Fruit fly (Drosophila melanogaster) whole organism, prepupa: ENCODE data around the gene CG3117.
A peak's percentile ranks its signal among the peaks of the same experiment; 100 is the strongest.

Experiments used
- Blimp-1 ChIP-seq: fragments of 200-800 bp; sonication (Bioruptor generic); optimal IDR thresholded peaks from 3 replicates; lab custom pipeline; 2017; ENCODE audit warnings: missing biosample characterization, missing genetic modification characterization, mild to moderate bottlenecking, moderate library complexity, missing genetic modification reagents
- CG10631 ChIP-seq: fragments of 200-800 bp; sonication (Bioruptor generic); optimal IDR thresholded peaks from 2 replicates; lab custom pipeline; 2016; ENCODE audit warnings: missing biosample characterization, missing genetic modification characterization
- CG11762 ChIP-seq: fragments of 200-800 bp; sonication (Bioruptor generic); optimal IDR thresholded peaks from 3 replicates; lab custom pipeline; 2016; ENCODE audit warnings: missing biosample characterization, missing genetic modification characterization; ENCODE audit not compliant: insufficient read depth
- CG15336 ChIP-seq: fragments of 200-800 bp; sonication (Bioruptor generic); IDR thresholded peaks from 2 replicates; pipeline ENCODE4 v1.3.6; 2022; ENCODE audit warnings: missing biosample characterization, missing genetic modification characterization
- CG16779 ChIP-seq: fragments of 200-800 bp; sonication (Bioruptor generic); optimal IDR thresholded peaks from 3 replicates; lab custom pipeline; 2017; ENCODE audit warnings: missing biosample characterization, mild to moderate bottlenecking, missing genetic modification characterization
- CG32006 ChIP-seq: fragments of 200-800 bp; sonication (Bioruptor generic); optimal IDR thresholded peaks from 3 replicates; lab custom pipeline; 2017; ENCODE audit warnings: missing biosample characterization, mild to moderate bottlenecking, missing genetic modification characterization
- CG3919 ChIP-seq: fragments of 200-800 bp; sonication (Bioruptor generic); optimal IDR thresholded peaks from 3 replicates; lab custom pipeline; 2016; ENCODE audit warnings: missing biosample characterization, missing genetic modification characterization
- CG4318 ChIP-seq: fragments of 200-800 bp; sonication (Bioruptor generic); optimal IDR thresholded peaks from 3 replicates; lab custom pipeline; 2017; ENCODE audit warnings: missing biosample characterization, mild to moderate bottlenecking, missing genetic modification characterization
- CG6163 ChIP-seq: fragments of 200-800 bp; sonication (Bioruptor generic); IDR thresholded peaks from 3 replicates; pipeline ENCODE4 v1.3.6; 2022; ENCODE audit warnings: missing biosample characterization, missing genetic modification characterization
- CG6276 ChIP-seq: fragments of 200-800 bp; sonication (Bioruptor generic); optimal IDR thresholded peaks from 2 replicates; lab custom pipeline; 2017; ENCODE audit warnings: missing biosample characterization, mild to moderate bottlenecking, missing genetic modification characterization
- CG6808 ChIP-seq: fragments of 200-800 bp; sonication (Bioruptor generic); optimal IDR thresholded peaks from 3 replicates; lab custom pipeline; 2017; ENCODE audit warnings: missing biosample characterization, missing genetic modification characterization, mild to moderate bottlenecking, moderate library complexity, missing genetic modification reagents
- CG6854 ChIP-seq: fragments of 200-800 bp; sonication (Bioruptor generic); optimal IDR thresholded peaks from 2 replicates; lab custom pipeline; 2017; ENCODE audit warnings: missing biosample characterization, mild to moderate bottlenecking, missing genetic modification characterization
- CG7368 ChIP-seq: fragments of 200-800 bp; sonication (Bioruptor generic); optimal IDR thresholded peaks from 3 replicates; lab custom pipeline; 2016; ENCODE audit warnings: missing biosample characterization, missing genetic modification characterization
- CG8119 ChIP-seq: fragments of 200-800 bp; sonication (Bioruptor generic); IDR thresholded peaks from 3 replicates; pipeline ENCODE4 v1.3.6; 2022; ENCODE audit warnings: missing biosample characterization, missing genetic modification characterization
- CG8319 ChIP-seq: fragments of 200-800 bp; sonication (Bioruptor generic); optimal IDR thresholded peaks from 3 replicates; lab custom pipeline; 2016; ENCODE audit warnings: missing biosample characterization, missing genetic modification characterization
- CG8632 ChIP-seq: fragments of 200-800 bp; sonication (Bioruptor generic); optimal IDR thresholded peaks from 3 replicates; lab custom pipeline; 2016; ENCODE audit warnings: missing biosample characterization, missing genetic modification characterization
- CG9139 ChIP-seq: fragments of 200-800 bp; sonication (Bioruptor generic); optimal IDR thresholded peaks from 3 replicates; lab custom pipeline; 2017; ENCODE audit warnings: missing biosample characterization, mild to moderate bottlenecking, missing genetic modification characterization
- Eip75B ChIP-seq: fragments of 200-800 bp; sonication (Bioruptor generic); optimal IDR thresholded peaks from 3 replicates; lab custom pipeline; 2016; ENCODE audit warnings: missing biosample characterization, missing genetic modification characterization
- Eip78C ChIP-seq: fragments of 200-800 bp; sonication (Bioruptor generic); peaks from one replicate; lab custom pipeline; 2016; ENCODE audit warnings: missing biosample characterization, missing genetic modification characterization
- Ets96B ChIP-seq: fragments of 200-800 bp; optimal IDR thresholded peaks from 2 replicates; lab custom pipeline; 2019; ENCODE audit warnings: missing biosample characterization, mild to moderate bottlenecking, missing genetic modification characterization, moderate library complexity
- Hr39 ChIP-seq: fragments of 200-800 bp; sonication (Bioruptor generic); optimal IDR thresholded peaks from 2 replicates; lab custom pipeline; 2016; ENCODE audit warnings: missing biosample characterization, missing genetic modification characterization
- Hr4 ChIP-seq: fragments of 200-800 bp; sonication (Bioruptor generic); optimal IDR thresholded peaks from 3 replicates; lab custom pipeline; 2016; ENCODE audit warnings: missing biosample characterization, missing genetic modification characterization
- Lpt ChIP-seq: fragments of 200-800 bp; sonication (Bioruptor generic); optimal IDR thresholded peaks from 3 replicates; lab custom pipeline; 2016; ENCODE audit warnings: missing biosample characterization, missing genetic modification characterization
- Met ChIP-seq: fragments of 200-800 bp; sonication (Bioruptor generic); optimal IDR thresholded peaks from 3 replicates; lab custom pipeline; 2016; ENCODE audit warnings: missing biosample characterization, missing genetic modification characterization
- OdsH ChIP-seq: fragments of 200-800 bp; sonication (Bioruptor generic); optimal IDR thresholded peaks from 3 replicates; lab custom pipeline; 2016; ENCODE audit warnings: missing biosample characterization, missing genetic modification characterization
- Smox ChIP-seq: fragments of 200-800 bp; sonication (Bioruptor generic); optimal IDR thresholded peaks from 3 replicates; lab custom pipeline; 2016; ENCODE audit warnings: missing biosample characterization, missing genetic modification characterization
- Sox102F ChIP-seq: fragments of 200-800 bp; sonication (Bioruptor generic); optimal IDR thresholded peaks from 2 replicates; lab custom pipeline; 2016; ENCODE audit warnings: missing biosample characterization, mild to moderate bottlenecking, missing genetic modification characterization
- Sox15 ChIP-seq: fragments of 200-800 bp; sonication (Bioruptor generic); optimal IDR thresholded peaks from 3 replicates; lab custom pipeline; 2016; ENCODE audit warnings: missing biosample characterization, missing genetic modification characterization
- achi ChIP-seq: fragments of 200-800 bp; sonication (Bioruptor generic); optimal IDR thresholded peaks from 3 replicates; lab custom pipeline; 2016; ENCODE audit warnings: missing biosample characterization, missing genetic modification characterization
- acj6 ChIP-seq: fragments of 200-800 bp; sonication (Bioruptor generic); optimal IDR thresholded peaks from 3 replicates; lab custom pipeline; 2016; ENCODE audit warnings: missing biosample characterization, missing genetic modification characterization
- cyc ChIP-seq: fragments of 200-800 bp; sonication (Bioruptor generic); optimal IDR thresholded peaks from 3 replicates; lab custom pipeline; 2016; ENCODE audit warnings: missing biosample characterization, missing genetic modification characterization
- dsx ChIP-seq: fragments of 200-800 bp; optimal IDR thresholded peaks from 3 replicates; lab custom pipeline; 2019; ENCODE audit warnings: missing biosample characterization, mild to moderate bottlenecking, missing genetic modification characterization, moderate library complexity; ENCODE audit not compliant: poor library complexity, severe bottlenecking
- esn ChIP-seq: fragments of 200-800 bp; sonication (Bioruptor generic); optimal IDR thresholded peaks from 2 replicates; lab custom pipeline; 2016; ENCODE audit warnings: missing biosample characterization, mild to moderate bottlenecking, missing genetic modification characterization, moderate library complexity
- fkh ChIP-seq: fragments of 200-800 bp; sonication (Bioruptor generic); optimal IDR thresholded peaks from 3 replicates; lab custom pipeline; 2017; ENCODE audit warnings: missing biosample characterization, mild to moderate bottlenecking, missing genetic modification characterization, moderate library complexity
- lz ChIP-seq: fragments of 200-800 bp; sonication (Bioruptor generic); optimal IDR thresholded peaks from 3 replicates; lab custom pipeline; 2016; ENCODE audit warnings: missing biosample characterization, missing genetic modification characterization
- net ChIP-seq: fragments of 200-800 bp; sonication (Bioruptor generic); optimal IDR thresholded peaks from 3 replicates; lab custom pipeline; 2016; ENCODE audit warnings: missing biosample characterization, missing genetic modification characterization
- salr ChIP-seq, 2 experiments: fragments of 200-800 bp; sonication (Bioruptor generic); optimal IDR thresholded peaks; 3 replicates each; lab custom pipeline; 2016 to 2018; ENCODE audit warnings: missing biosample characterization in 2 of 2, missing genetic modification characterization in 2 of 2, mild to moderate bottlenecking in 1 of 2
- spab ChIP-seq: fragments of 200-800 bp; sonication (Bioruptor generic); optimal IDR thresholded peaks from 2 replicates; lab custom pipeline; 2017; ENCODE audit warnings: missing biosample characterization, mild to moderate bottlenecking, missing genetic modification characterization, missing genetic modification reagents
- svp ChIP-seq: fragments of 200-800 bp; sonication (Bioruptor generic); peaks from one replicate; lab custom pipeline; 2016; ENCODE audit warnings: missing biosample characterization, missing genetic modification characterization
- topi ChIP-seq: fragments of 200-800 bp; sonication (Bioruptor generic); optimal IDR thresholded peaks from 3 replicates; lab custom pipeline; 2016; ENCODE audit warnings: missing biosample characterization, missing genetic modification characterization
- vri ChIP-seq: fragments of 200-800 bp; sonication (Bioruptor generic); optimal IDR thresholded peaks from 3 replicates; lab custom pipeline; 2016; ENCODE audit warnings: missing biosample characterization, mild to moderate bottlenecking, missing genetic modification characterization

CG3117 gene

DNA sequence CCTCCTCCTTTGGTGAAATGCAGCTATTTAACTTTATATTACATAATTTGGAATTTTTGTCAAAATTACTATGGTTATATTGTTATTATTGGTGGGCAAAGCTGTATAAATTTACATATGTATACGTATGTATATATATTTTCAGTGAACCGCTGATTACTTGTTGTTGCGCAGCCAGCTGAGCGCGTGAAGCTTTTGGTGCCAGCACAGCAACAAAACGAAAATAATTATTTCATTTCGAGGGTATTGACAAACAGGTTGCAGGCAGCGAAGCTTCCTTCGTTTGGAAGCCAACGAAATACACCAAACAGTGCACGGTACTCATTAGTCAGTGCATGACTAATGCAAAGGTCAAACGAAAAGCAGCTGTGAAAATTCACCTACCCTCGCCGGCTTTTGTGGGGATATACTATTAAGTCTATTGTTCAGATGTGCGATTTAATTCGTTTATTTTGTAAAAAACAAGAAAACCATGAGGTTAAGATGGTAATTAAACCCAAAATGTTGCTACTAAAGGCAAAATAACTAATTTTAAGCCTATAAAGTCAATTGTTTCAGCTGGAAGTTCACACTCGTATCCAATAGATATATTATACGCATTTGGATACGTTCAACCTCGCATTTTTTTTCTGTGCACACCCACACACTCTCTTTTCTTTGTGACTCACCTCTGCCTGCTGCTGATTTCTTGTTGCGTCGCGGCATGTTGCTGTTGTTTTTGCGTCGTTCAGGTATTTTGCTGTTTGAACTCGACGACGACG, 26.1 kb upstream of the CG3117 start (continued):
- TF ChIP-seq CG9139 (GFP tag; lab: Kevin White, UChicago) (no peak), Hr4 (GFP tag; lab: Kevin White, UChicago) (peak; percentile 69), svp (GFP tag; lab: Kevin White, UChicago) (peak; percentile 84), cyc (GFP tag; lab: Kevin White, UChicago) (peak; percentile 8), CG15336 (GFP tag; lab: Robert Waterston, UW) (peak; percentile 55), salr (GFP tag; optimal IDR thresholded peaks at IDR 0.05; lab: Kevin White, UChicago) (peak in 1 of 2 experiments; percentile 31), Hr39 (GFP tag; lab: Kevin White, UChicago) (peak; percentile 50), fkh (GFP tag; lab: Kevin White, UChicago) (no peak), CG11762 (peak; percentile 37), net (GFP tag; lab: Kevin White, UChicago) (peak; percentile 58), CG16779 (tag; lab: Kevin White, UChicago) (no peak), dsx (no peak), CG8119 (GFP tag; lab: Robert Waterston, UW) (peak; percentile 70; the same call in 2 of the 3 replicates), acj6 (GFP tag; lab: Kevin White, UChicago) (peak; percentile 41), CG6854 (no peak), topi (peak; percentile 57), achi (GFP tag; lab: Kevin White, UChicago) (peak; percentile 42), CG8632 (peak; percentile 1), vri (GFP tag; lab: Kevin White, UChicago) (peak; percentile 59), CG6163 (GFP tag; lab: Robert Waterston, UW) (no peak; the same call in 2 of the 3 replicates), OdsH (GFP tag; lab: Kevin White, UChicago) (peak; percentile 63), Smox (GFP tag; lab: Kevin White, UChicago) (peak; percentile 36), esn (GFP tag; lab: Kevin White, UChicago) (peak; percentile 67), CG6808 (GFP tag; lab: Kevin White, UChicago) (peak; percentile 49), Met (GFP tag; lab: Kevin White, UChicago) (peak; percentile 53), CG32006 (GFP tag; lab: Kevin White, UChicago) (peak; percentile 44), CG7368 (GFP tag; lab: Kevin White, UChicago) (peak; percentile 33), lz (GFP tag; lab: Kevin White, UChicago) (peak; percentile 61), CG6276 (GFP tag; lab: Kevin White, UChicago) (peak; percentile 12), Blimp-1 (GFP tag; lab: Kevin White, UChicago) (peak; percentile 16), Eip75B (GFP tag; lab: Kevin White, UChicago) (peak; percentile 55), Lpt (no peak), Sox102F (GFP tag; lab: Kevin White, UChicago) (peak; percentile 39), CG3919 (GFP tag; lab: Kevin White, UChicago) (peak; percentile 50), CG8319 (no peak), CG10631 (peak; percentile 41), Sox15 (GFP tag; lab: Kevin White, UChicago) (no peak), CG4318 (no peak), Eip78C (GFP tag; lab: Kevin White, UChicago) (peak; percentile 89), Ets96B (tag; lab: Kevin White, UChicago) (peak; percentile 16), spab (GFP tag; lab: Kevin White, UChicago) (peak; percentile 37)
